Worm (Caenorhabditis elegans) whole organism, mixed stage, embryonic: Measurements from ENCODE around the gene T02B11.8.
"Not testable (repeated sequence)": the region's sequence is repeated elsewhere in the genome, so short reads cannot be mapped to it uniquely, and the experiment has no call there.

ENCODE experiments used
- ceh-43 ChIP-seq: fragments of 200-800 bp; sonication (Bioruptor generic); optimal IDR thresholded peaks from 2 replicates; lab custom pipeline; 2018; ENCODE audit warnings: mild to moderate bottlenecking, missing genetic modification characterization, moderate library complexity, missing compliant biosample characterization
- ceh-83 ChIP-seq: fragments of 200-800 bp; sonication (Bioruptor generic); optimal IDR thresholded peaks from 2 replicates; lab custom pipeline; 2018; ENCODE audit warnings: mild to moderate bottlenecking, missing genetic modification characterization, missing compliant biosample characterization
- cnd-1 ChIP-seq: fragments of 200-800 bp; sonication (Bioruptor generic); optimal IDR thresholded peaks from 2 replicates; lab custom pipeline; 2018; ENCODE audit warnings: mild to moderate bottlenecking, missing genetic modification characterization, missing compliant biosample characterization
- elt-1 ChIP-seq: sonication (generic microtip); optimal IDR thresholded peaks from 2 replicates; lab custom pipeline; 2017; ENCODE audit warnings: missing genetic modification characterization, mild to moderate bottlenecking, missing compliant biosample characterization, antibody characterized with exemption, moderate library complexity, borderline replicate concordance; ENCODE audit not compliant: insufficient read depth
- elt-3 ChIP-seq: fragments of 150-350 bp; optimal IDR thresholded peaks from 2 replicates; lab custom pipeline; 2014; ENCODE audit warnings: missing biosample characterization, missing genetic modification characterization
- flh-1 ChIP-seq: fragments of 200-800 bp; sonication (Bioruptor generic); optimal IDR thresholded peaks from 2 replicates; lab custom pipeline; 2018; ENCODE audit warnings: mild to moderate bottlenecking, missing genetic modification characterization, moderate library complexity, missing compliant biosample characterization
- ham-2 ChIP-seq: fragments of 200-800 bp; sonication (Bioruptor generic); optimal IDR thresholded peaks from 2 replicates; lab custom pipeline; 2018; ENCODE audit warnings: mild to moderate bottlenecking, missing genetic modification characterization, missing compliant biosample characterization
- hlh-1 ChIP-seq: fragments of 150-350 bp; optimal IDR thresholded peaks from 2 replicates; lab custom pipeline; 2014; ENCODE audit warnings: missing biosample characterization, missing genetic modification reagents, missing genetic modification characterization
- lsy-2 ChIP-seq: fragments of 150-350 bp; optimal IDR thresholded peaks from 2 replicates; lab custom pipeline; 2014; ENCODE audit warnings: missing biosample characterization, missing genetic modification characterization
- mab-5 ChIP-seq: fragments of 150-350 bp; optimal IDR thresholded peaks from 2 replicates; lab custom pipeline; 2014; ENCODE audit warnings: missing biosample characterization, missing genetic modification characterization
- sem-2 ChIP-seq: fragments of 200-800 bp; sonication (Bioruptor generic); optimal IDR thresholded peaks from 2 replicates; lab custom pipeline; 2018; ENCODE audit warnings: mild to moderate bottlenecking, missing genetic modification characterization, missing compliant biosample characterization
- snpc-4 ChIP-seq: fragments of 150-350 bp; optimal IDR thresholded peaks from 2 replicates; lab custom pipeline; 2014; ENCODE audit warnings: missing biosample characterization, missing genetic modification characterization
- tbx-8 ChIP-seq: fragments of 200-800 bp; sonication (Bioruptor generic); optimal IDR thresholded peaks from 2 replicates; lab custom pipeline; 2018; ENCODE audit warnings: mild to moderate bottlenecking, missing genetic modification characterization, moderate library complexity, missing compliant biosample characterization
- unc-120 ChIP-seq: sonication (generic microtip); optimal IDR thresholded peaks from 2 replicates; lab custom pipeline; 2017; ENCODE audit warnings: missing genetic modification characterization, missing compliant biosample characterization; ENCODE audit not compliant: poor library complexity, severe bottlenecking
- unc-39 ChIP-seq: fragments of 150-350 bp; optimal IDR thresholded peaks from 2 replicates; lab custom pipeline; 2014; ENCODE audit warnings: missing biosample characterization, missing genetic modification characterization
- zip-8 ChIP-seq: fragments of 150-350 bp; optimal IDR thresholded peaks from 2 replicates; lab custom pipeline; 2014; ENCODE audit warnings: missing biosample characterization, missing genetic modification characterization

T02B11.8 gene

DNA sequence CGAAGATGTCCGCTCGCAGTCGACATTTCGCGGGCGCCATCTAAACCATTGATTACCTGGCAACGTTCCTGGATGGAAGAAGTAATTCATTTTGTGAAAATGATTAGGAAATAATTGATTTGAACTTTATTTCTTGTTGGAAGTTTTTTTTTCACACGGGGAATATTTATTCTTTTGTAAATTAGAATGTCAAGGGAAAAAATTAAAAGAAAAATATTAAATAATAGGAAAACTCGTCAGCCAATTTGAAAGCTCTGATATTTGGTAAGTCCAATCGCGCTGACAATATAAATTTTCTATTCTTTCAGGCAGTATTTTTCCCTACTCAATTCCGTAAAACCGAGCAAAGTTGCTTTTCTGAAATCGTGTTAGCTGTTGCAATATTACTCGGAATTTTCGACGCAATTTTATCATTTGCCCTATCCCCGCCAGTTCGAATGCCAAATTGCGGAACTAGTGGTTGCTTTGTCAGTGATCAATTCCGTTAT lies 39.4 kb downstream of the T02B11.8 start, which contains the start of the genes K09C6.7 and K09C6.10:
TSS of gene K09C6.7 (minus strand) at position 101 of the 488 bp plus-strand sequence.
TSS of gene K09C6.10 (plus strand) at position 438 of the 488 bp plus-strand sequence.
- TF ChIP-seq lsy-2 (tag; lab: Kevin White, UChicago); cnd-1 (tag; lab: Kevin White, UChicago); sem-2: not testable (repeated sequence)

- no peak for TF ChIP-seq ham-2 (GFP tag; lab: Kevin White, UChicago)
- no peak for TF ChIP-seq unc-39 (tag; lab: Kevin White, UChicago)
- no peak for TF ChIP-seq tbx-8 (GFP tag; lab: Kevin White, UChicago)
- no peak for TF ChIP-seq mab-5
- TF ChIP-seq ceh-83 (GFP tag; lab: Kevin White, UChicago), result no peak
- no peak for TF ChIP-seq cnd-1 (tag; lab: Kevin White, UChicago)
- TF ChIP-seq flh-1 (GFP tag; lab: Kevin White, UChicago), result no peak
- TF ChIP-seq elt-3, result no peak
- no peak for TF ChIP-seq elt-1 (tag; lab: Kevin White, UChicago)
- no peak for TF ChIP-seq zip-8 (tag; lab: Kevin White, UChicago)
- TF ChIP-seq unc-120 (tag; lab: Kevin White, UChicago), result no peak
- no peak for TF ChIP-seq hlh-1 (tag; lab: Kevin White, UChicago)
- TF ChIP-seq ceh-43 (GFP tag; lab: Kevin White, UChicago), result no peak
- TF ChIP-seq lsy-2 (tag; lab: Kevin White, UChicago), result no peak
- TF ChIP-seq snpc-4 (tag; lab: Kevin White, UChicago), result no peak
Observed at ce11 chrV:833368-833767, 45.1 kb downstream of the T02B11.8 start, which contains the start of gene F41H8.1. TSS of gene F41H8.1 (plus strand) at chrV:833668.
